Worm (Caenorhabditis elegans) whole organism, late embryonic: ENCODE results near the gene srw-119.

ENCODE experiments used
- ceh-2 ChIP-seq: sonication (generic microtip); optimal IDR thresholded peaks from 2 replicates; lab custom pipeline; 2016; ENCODE audit warnings: missing genotype, missing genetic modification characterization, missing compliant biosample characterization
- gmeb-2 ChIP-seq: sonication (generic microtip); optimal IDR thresholded peaks from 2 replicates; lab custom pipeline; 2016; ENCODE audit warnings: missing genetic modification characterization, inconsistent platforms, missing compliant biosample characterization
- nfya-1 ChIP-seq: sonication (generic microtip); optimal IDR thresholded peaks from 2 replicates; lab custom pipeline; 2017; ENCODE audit warnings: missing genetic modification characterization, mild to moderate bottlenecking, missing compliant biosample characterization, antibody characterized with exemption, moderate library complexity
- pha-4 ChIP-seq: fragments of 150-350 bp; optimal IDR thresholded peaks from 2 replicates; lab custom pipeline; 2018; ENCODE audit warnings: missing biosample characterization, missing genetic modification reagents, missing genetic modification characterization
- pqm-1 ChIP-seq: sonication (generic microtip); optimal IDR thresholded peaks from 2 replicates; lab custom pipeline; 2016; ENCODE audit warnings: missing genetic modification characterization, missing compliant biosample characterization

DNA sequence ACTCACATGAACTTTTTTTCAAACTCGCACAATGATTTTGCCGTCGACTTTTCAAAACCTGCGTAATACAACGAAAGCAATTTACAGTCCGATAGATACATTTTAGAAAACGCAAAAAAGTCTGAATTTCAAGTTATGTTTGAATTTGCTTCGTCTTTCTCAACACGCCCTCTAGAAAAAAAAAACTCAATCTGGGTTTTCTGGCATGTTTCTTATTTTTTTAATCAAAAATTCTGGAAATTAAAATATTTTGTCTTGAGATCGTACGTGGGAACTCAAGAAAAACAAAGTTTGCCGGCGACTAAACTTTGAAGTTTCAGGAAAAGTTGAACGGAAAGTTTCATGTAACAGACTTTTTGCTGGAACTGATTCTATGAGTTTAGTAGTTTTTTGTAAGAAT is 5.8 kb downstream of the srw-119 start, which contains the start of gene srw-115:
- TF ChIP-seq nfya-1 (tag; lab: Kevin White, UChicago) (no peak), gmeb-2 (no peak), pha-4 (tag; lab: Kevin White, UChicago) (no peak), pqm-1 (no peak), ceh-2 (no peak)
